Worm (Caenorhabditis elegans) whole organism, L1 larva: ENCODE data around the gene F10E9.11.
A peak's percentile ranks its signal among the peaks of the same experiment; 100 is the strongest.

Experiments used
- C16A3.4 ChIP-seq: fragments of 150-350 bp; optimal IDR thresholded peaks from 2 replicates; lab custom pipeline; 2014; ENCODE audit warnings: missing biosample characterization, missing genetic modification characterization
- C34B4.2 ChIP-seq: sonication (generic microtip); optimal IDR thresholded peaks from 2 replicates; lab custom pipeline; 2017; ENCODE audit warnings: mild to moderate bottlenecking, missing genetic modification characterization, missing compliant biosample characterization
- aly-2 ChIP-seq: fragments of 150-350 bp; optimal IDR thresholded peaks from 2 replicates; lab custom pipeline; 2014; ENCODE audit warnings: missing biosample characterization, missing genetic modification characterization
- blmp-1 ChIP-seq: fragments of 150-350 bp; optimal IDR thresholded peaks from 2 replicates; lab custom pipeline; 2014; ENCODE audit warnings: missing biosample characterization, missing genetic modification characterization
- ceh-82 ChIP-seq, 3 experiments: fragments of 150-350 bp in 1 of 3; sonication (generic microtip) in 2 of 3; optimal IDR thresholded peaks; 2 replicates each; lab custom pipeline; 2014 to 2017; ENCODE audit warnings: missing biosample characterization in 3 of 3, missing genetic modification characterization in 3 of 3
- dpl-1 ChIP-seq, 3 experiments: fragments of 150-350 bp in 2 of 3; sonication (generic microtip) in 1 of 3; optimal IDR thresholded peaks; 2 replicates each; lab custom pipeline; 2014 to 2017; ENCODE audit warnings: missing biosample characterization in 3 of 3, missing genetic modification characterization in 3 of 3, missing genetic modification reagents in 3 of 3
- efl-1 ChIP-seq, 4 experiments: fragments of 150-350 bp; optimal IDR thresholded peaks in 3 of 4; peaks in 1 of 4; 1 replicate in 1 of 4; 2 replicates in 3 of 4; lab custom pipeline; 2014; ENCODE audit warnings: missing biosample characterization in 2 of 4, missing genetic modification characterization in 2 of 4, missing genetic modification reagents in 2 of 4
- egl-27 ChIP-seq, 2 experiments: fragments of 150-350 bp in 1 of 2; sonication (generic microtip); optimal IDR thresholded peaks; 3 replicates each; lab custom pipeline; 2017 to 2018; ENCODE audit warnings: missing biosample characterization in 2 of 2, missing genetic modification characterization in 2 of 2, missing genetic modification reagents in 2 of 2
- ets-5 ChIP-seq: fragments of 200-800 bp; sonication (Bioruptor generic); IDR thresholded peaks from 2 replicates; pipeline ENCODE4 v1.3.6; 2022; ENCODE audit warnings: missing genetic modification characterization, missing compliant biosample characterization
- fkh-10 ChIP-seq: sonication (generic microtip); optimal IDR thresholded peaks from 2 replicates; lab custom pipeline; 2017; ENCODE audit warnings: missing biosample characterization, missing genetic modification reagents, missing genetic modification characterization
- fkh-4 ChIP-seq: sonication (generic microtip); optimal IDR thresholded peaks from 2 replicates; lab custom pipeline; 2016; ENCODE audit warnings: missing compliant biosample characterization, missing genetic modification characterization, borderline replicate concordance
- grh-1 ChIP-seq: fragments of 200-800 bp; sonication (Bioruptor generic); IDR thresholded peaks from 2 replicates; pipeline ENCODE4 v1.3.6; 2022; ENCODE audit warnings: missing genetic modification reagents, missing genetic modification characterization, missing compliant biosample characterization
- hlh-17 ChIP-seq: fragments of 200-800 bp; sonication (Bioruptor generic); optimal IDR thresholded peaks from 2 replicates; lab custom pipeline; 2018; ENCODE audit warnings: missing genetic modification characterization, mild to moderate bottlenecking, missing compliant biosample characterization, moderate library complexity, borderline replicate concordance
- hpl-2 ChIP-seq: fragments of 150-350 bp; optimal IDR thresholded peaks from 2 replicates; lab custom pipeline; 2014; ENCODE audit warnings: missing biosample characterization, missing genetic modification reagents, missing genetic modification characterization
- lin-13 ChIP-seq: fragments of 150-350 bp; optimal IDR thresholded peaks from 2 replicates; lab custom pipeline; 2014; ENCODE audit warnings: missing biosample characterization, missing genetic modification reagents, missing genetic modification characterization
- lin-14 ChIP-seq: fragments of 200-800 bp; sonication (Bioruptor generic); optimal IDR thresholded peaks from 2 replicates; lab custom pipeline; 2018; ENCODE audit warnings: mild to moderate bottlenecking, missing genetic modification characterization, moderate library complexity, missing compliant biosample characterization
- lin-35 ChIP-seq, 2 experiments: fragments of 150-350 bp; optimal IDR thresholded peaks; 2 replicates each; lab custom pipeline; 2014; ENCODE audit warnings: missing biosample characterization in 2 of 2, missing genetic modification characterization in 2 of 2, missing genetic modification reagents in 2 of 2
- lsy-2 ChIP-seq, 2 experiments: fragments of 150-350 bp; optimal IDR thresholded peaks; 2 replicates each; lab custom pipeline; 2014; ENCODE audit warnings: missing biosample characterization in 2 of 2, missing genetic modification characterization in 2 of 2
- mab-9 ChIP-seq: fragments of 200-800 bp; sonication (Bioruptor generic); IDR thresholded peaks from 2 replicates; pipeline ENCODE4 v1.3.6; 2022; ENCODE audit warnings: missing genetic modification reagents, missing genetic modification characterization, missing compliant biosample characterization
- mdl-1 ChIP-seq, 2 experiments: fragments of 150-350 bp; optimal IDR thresholded peaks; 2 replicates each; lab custom pipeline; 2014 to 2017; ENCODE audit warnings: missing biosample characterization in 2 of 2, missing genetic modification characterization in 2 of 2, inconsistent platforms in 1 of 2
- mef-2 ChIP-seq: fragments of 150-350 bp; optimal IDR thresholded peaks from 2 replicates; lab custom pipeline; 2014; ENCODE audit warnings: missing biosample characterization, missing genetic modification characterization
- nhr-71 ChIP-seq: sonication (generic microtip); optimal IDR thresholded peaks from 2 replicates; lab custom pipeline; 2016; ENCODE audit warnings: mild to moderate bottlenecking, missing genetic modification characterization, moderate library complexity, missing compliant biosample characterization
- nhr-85 ChIP-seq: sonication (generic microtip); peaks from one replicate; lab custom pipeline; 2016; ENCODE audit warnings: missing genetic modification characterization, inconsistent platforms, missing compliant biosample characterization
- nhr-90 ChIP-seq: sonication (generic microtip); optimal IDR thresholded peaks from 2 replicates; lab custom pipeline; 2016; ENCODE audit warnings: mild to moderate bottlenecking, missing genetic modification characterization, missing compliant biosample characterization; ENCODE audit not compliant: poor library complexity
- pqm-1 ChIP-seq: sonication (generic microtip); optimal IDR thresholded peaks from 3 replicates; lab custom pipeline; 2017; ENCODE audit warnings: missing biosample characterization, missing genetic modification characterization
- rnt-1 ChIP-seq: sonication (generic microtip); optimal IDR thresholded peaks from 2 replicates; lab custom pipeline; 2016; ENCODE audit warnings: mild to moderate bottlenecking, missing genetic modification characterization, moderate library complexity, missing compliant biosample characterization
- skn-1 ChIP-seq: fragments of 150-350 bp; optimal IDR thresholded peaks from 2 replicates; lab custom pipeline; 2014; ENCODE audit warnings: missing biosample characterization, missing genetic modification characterization
- snu-23 ChIP-seq: sonication (generic microtip); optimal IDR thresholded peaks from 2 replicates; lab custom pipeline; 2016; ENCODE audit warnings: missing genetic modification characterization, missing compliant biosample characterization
- sox-4 ChIP-seq: sonication (generic microtip); optimal IDR thresholded peaks from 2 replicates; lab custom pipeline; 2016; ENCODE audit warnings: missing genetic modification characterization, missing compliant biosample characterization
- xbp-1 ChIP-seq: sonication (generic microtip); optimal IDR thresholded peaks from 2 replicates; lab custom pipeline; 2016; ENCODE audit warnings: missing genetic modification characterization, missing compliant biosample characterization
- zip-4 ChIP-seq: fragments of 200-800 bp; sonication (Bioruptor generic); optimal IDR thresholded peaks from 2 replicates; lab custom pipeline; 2018; ENCODE audit warnings: mild to moderate bottlenecking, missing genetic modification characterization, moderate library complexity, missing compliant biosample characterization
- ztf-11 ChIP-seq, 2 experiments: sonication (generic microtip); optimal IDR thresholded peaks; 2 replicates each; lab custom pipeline; 2016 to 2017; ENCODE audit warnings: missing genetic modification characterization in 2 of 2, missing biosample characterization in 1 of 2, missing compliant biosample characterization in 1 of 2
- ztf-4 ChIP-seq: fragments of 150-350 bp; optimal IDR thresholded peaks from 2 replicates; lab custom pipeline; 2014; ENCODE audit warnings: missing biosample characterization, missing genetic modification characterization

The F10E9.11 gene

DNA sequence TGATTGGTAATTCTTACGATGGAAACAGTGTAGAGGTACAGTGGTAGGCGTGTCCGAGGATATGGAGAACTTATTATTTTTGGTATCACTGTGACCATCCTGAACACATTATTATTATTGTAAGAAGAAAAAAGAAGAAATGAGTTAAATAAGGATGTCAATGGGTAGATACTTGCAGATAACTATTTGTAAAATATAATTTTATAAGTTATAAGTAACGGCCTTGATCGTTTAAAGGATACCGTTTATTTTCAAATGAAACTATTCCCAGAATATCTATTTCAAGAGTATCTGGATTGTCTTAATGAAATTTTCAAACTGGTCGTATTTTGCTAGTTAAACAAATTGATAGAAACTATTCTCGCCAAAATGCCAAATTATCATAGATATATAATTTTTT lies 1.1 kb upstream of the F10E9.11 start, which contains the start of gene F10E9.10:
F10E9.10 (minus strand) TSS at position 101 of the 400 bp plus-strand sequence.
- no peak for TF ChIP-seq blmp-1 (tag; lab: Kevin White, UChicago)
- no peak for TF ChIP-seq hlh-17 (GFP tag; lab: Kevin White, UChicago)
- TF ChIP-seq mdl-1 (tag; optimal IDR thresholded peaks at IDR 0.05; lab: Kevin White, UChicago): no peak
- TF ChIP-seq nhr-90: no peak
- no peak for TF ChIP-seq xbp-1
- no peak for TF ChIP-seq C34B4.2 (tag; lab: Kevin White, UChicago)

DNA sequence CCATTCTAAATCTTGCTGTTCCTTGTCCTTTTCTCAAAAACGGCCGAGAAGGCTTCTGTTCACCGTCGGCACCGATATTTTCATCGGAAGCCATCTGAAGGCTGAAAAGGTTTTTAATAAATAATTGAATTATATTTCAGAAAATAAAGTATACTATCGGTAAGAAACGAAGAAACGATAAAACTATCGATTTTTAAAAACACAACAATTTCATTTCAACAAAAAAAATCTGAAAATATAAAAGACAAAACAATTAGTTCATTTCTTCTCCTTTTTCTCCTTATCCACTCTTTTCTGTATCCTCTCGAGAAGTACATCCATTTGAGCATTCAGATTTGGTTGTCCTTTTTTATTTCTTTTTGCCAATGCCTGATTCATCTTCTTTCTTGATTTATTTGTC lies 572 bp downstream of the F10E9.11 start, which contains the start of gene sas-4:
sas-4 (minus strand) TSS at position 101 of the 400 bp plus-strand sequence.
- no peak for TF ChIP-seq zip-4 (GFP tag; lab: Kevin White, UChicago)
- TF ChIP-seq egl-27 (tag; optimal IDR thresholded peaks at IDR 0.05; lab: Kevin White, UChicago): no peak
- no peak for TF ChIP-seq lin-14 (GFP tag; lab: Kevin White, UChicago)
- TF ChIP-seq mab-9: no peak
- no peak for TF ChIP-seq ztf-11 (tag; optimal IDR thresholded peaks at IDR 0.05; lab: Kevin White, UChicago)
- no peak for TF ChIP-seq aly-2 (tag; lab: Kevin White, UChicago)
- TF ChIP-seq mef-2 (tag; lab: Kevin White, UChicago): no peak
- TF ChIP-seq nhr-71: no peak
- TF ChIP-seq ceh-82 (tag; optimal IDR thresholded peaks at IDR 0.05; lab: Kevin White, UChicago): no peak
- TF ChIP-seq fkh-10 (GFP tag; lab: Kevin White, UChicago): no peak
- TF ChIP-seq, all 84 proteins: peak for 0

DNA sequence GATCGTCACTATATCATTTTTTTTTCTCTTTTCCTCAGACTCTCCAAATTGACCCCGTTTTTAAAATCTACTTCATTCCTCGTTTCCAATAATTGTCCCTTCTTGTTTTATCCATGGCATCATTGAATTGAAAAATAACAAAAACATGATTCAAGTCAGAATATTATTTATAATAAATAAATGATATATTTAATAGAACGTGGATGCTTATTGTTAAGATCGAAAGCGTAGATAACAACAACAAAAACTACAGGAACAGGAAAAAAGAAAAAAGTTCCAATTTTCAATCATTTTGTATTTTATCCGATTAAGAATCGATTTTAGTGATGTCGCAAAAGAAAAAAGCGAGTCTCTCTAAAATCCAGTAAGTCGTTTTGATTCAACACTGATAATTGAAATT lies 6.7 kb downstream of the F10E9.11 start, which contains the start of gene F10E9.2:
F10E9.2 (plus strand) TSS at position 301 of the 400 bp plus-strand sequence.
- TF ChIP-seq fkh-4 (tag; lab: Kevin White, UChicago) (no peak), sox-4 (tag; lab: Kevin White, UChicago) (no peak), blmp-1 (tag; lab: Kevin White, UChicago) (no peak), C34B4.2 (tag; lab: Kevin White, UChicago) (no peak), zip-4 (GFP tag; lab: Kevin White, UChicago) (no peak), ztf-4 (tag; lab: Kevin White, UChicago) (no peak), hpl-2 (no peak), aly-2 (tag; lab: Kevin White, UChicago) (no peak), grh-1 (GFP tag; lab: Robert Waterston, UW) (no peak)

DNA sequence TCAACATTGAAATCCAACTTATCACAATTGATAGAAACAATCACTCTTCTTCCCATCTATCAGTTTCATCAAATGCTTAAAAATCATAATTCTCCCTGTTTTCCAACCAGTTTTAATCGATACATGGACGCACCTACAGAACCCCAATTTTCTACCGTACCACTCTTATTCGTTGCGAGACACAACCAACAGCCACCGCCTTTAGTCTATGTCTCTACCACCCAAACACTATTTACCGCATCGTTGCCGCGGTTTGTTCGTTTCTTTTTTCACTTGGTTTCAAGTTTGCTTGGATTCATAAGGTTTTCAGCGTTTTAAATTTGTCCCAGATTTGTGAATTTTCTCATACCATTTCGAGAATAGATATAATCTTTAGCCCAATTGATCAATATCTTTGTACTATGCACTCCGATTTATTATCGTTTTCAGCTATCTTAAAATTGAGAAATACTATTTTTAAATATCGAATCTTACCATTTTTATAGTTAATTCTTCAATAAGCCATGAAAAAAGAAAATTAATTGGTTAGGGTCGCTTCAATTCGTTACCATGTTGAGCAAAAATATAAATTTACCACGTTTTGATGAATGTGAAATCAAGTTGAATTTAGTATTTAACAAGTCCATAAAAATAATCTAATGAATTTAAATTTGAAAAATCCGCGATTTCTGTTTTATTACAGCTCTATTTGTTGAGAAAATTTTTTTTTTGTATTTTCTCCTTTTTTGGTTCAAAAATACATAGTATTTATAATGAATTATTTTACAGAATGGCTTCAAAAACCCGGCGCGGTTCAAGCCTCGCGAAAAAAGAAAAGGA lies 8.6 kb downstream of the F10E9.11 start, which contains the start of gene F10E9.3:
F10E9.3 (plus strand) TSS at position 769 of the 819 bp plus-strand sequence.
- TF ChIP-seq efl-1 (optimal IDR thresholded peaks at IDR 0.05; lab: Kevin White, UChicago) (peak; percentile 42 to 58), efl-1 (GFP tag; optimal IDR thresholded peaks at IDR 0.05 in 1 of 2; lab: Kevin White, UChicago) (peak; percentile 16 to 86), rnt-1 (peak; percentile 27), dpl-1 (GFP tag; optimal IDR thresholded peaks at IDR 0.05; lab: Kevin White, UChicago) (peak in 2 of 3 experiments; percentile 36 to 55), ets-5 (GFP tag; lab: Robert Waterston, UW) (no peak), blmp-1 (tag; lab: Kevin White, UChicago) (peak; percentile 50), C16A3.4 (tag; lab: Kevin White, UChicago) (peak; percentile 3), lin-35 (GFP tag; optimal IDR thresholded peaks at IDR 0.05; lab: Kevin White, UChicago) (peak; percentile 3 to 72), skn-1 (tag; lab: Kevin White, UChicago) (peak; percentile 21), lin-13 (GFP tag; lab: Kevin White, UChicago) (no peak), nhr-85 (tag; lab: Kevin White, UChicago) (peak; percentile 78), snu-23 (GFP tag; lab: Kevin White, UChicago) (peak; percentile 23), lsy-2 (tag; optimal IDR thresholded peaks at IDR 0.05; lab: Kevin White, UChicago) (peak; percentile 80 to 97), pqm-1 (tag; lab: Kevin White, UChicago) (no peak)
